Worm (Caenorhabditis elegans): ENCODE data around the gene F32H5.3.

The F32H5.3 gene

DNA sequence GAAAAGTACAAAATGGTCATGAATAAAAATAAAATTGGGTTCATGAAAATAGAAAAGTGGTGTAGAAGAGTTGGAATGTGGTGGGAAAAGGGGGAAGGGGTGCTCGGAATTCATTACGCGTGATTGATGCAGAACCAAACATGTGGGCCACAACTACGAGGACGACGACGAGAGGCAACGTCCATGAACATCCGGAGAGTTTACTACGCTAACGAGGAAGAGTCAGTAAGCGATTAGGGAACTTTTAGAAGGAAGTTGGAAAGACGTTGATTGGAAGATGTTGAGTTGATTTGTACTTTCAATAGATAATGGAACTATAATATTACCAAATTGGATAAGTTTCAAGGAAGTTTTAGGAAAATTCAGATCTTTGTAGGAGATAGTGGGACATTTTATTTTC is 42.5 kb downstream of the F32H5.3 start:
- no peak for TF ChIP-seq sptf-1 (tag; optimal IDR thresholded peaks at IDR 0.05)
- no peak for TF ChIP-seq lin-32 (GFP tag; optimal IDR thresholded peaks at IDR 0.05)
- peak; percentile 65 for TF ChIP-seq ces-1 (GFP tag; optimal IDR thresholded peaks at IDR 0.05)

DNA sequence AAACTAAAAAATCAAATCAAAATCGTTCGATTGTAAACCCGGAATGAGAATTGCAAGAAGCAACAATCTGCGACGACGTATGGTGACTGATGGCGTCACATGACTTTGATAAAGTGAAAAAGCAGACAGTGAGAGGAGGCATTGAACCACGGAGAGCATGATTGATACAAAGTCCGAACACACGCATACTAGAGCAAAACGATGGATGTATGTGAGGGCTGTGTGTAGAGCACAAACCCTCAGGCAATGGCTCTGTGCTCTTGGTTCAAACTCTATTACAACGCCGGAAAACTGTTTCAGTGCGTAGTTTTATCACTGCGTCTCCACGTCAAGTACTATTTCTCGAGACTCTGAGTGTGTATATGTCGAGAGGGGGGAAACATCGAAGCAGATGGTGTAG is 43.4 kb downstream of the F32H5.3 start:
- TF ChIP-seq lin-32 (GFP tag; optimal IDR thresholded peaks at IDR 0.05) (no peak), flh-1 (GFP tag; optimal IDR thresholded peaks at IDR 0.05) (no peak), unc-39 (tag; optimal IDR thresholded peaks at IDR 0.05) (no peak), cnd-1 (tag; optimal IDR thresholded peaks at IDR 0.05) (peak; percentile 9), lsy-2 (tag; optimal IDR thresholded peaks at IDR 0.05) (no peak), bed-3 (GFP tag; optimal IDR thresholded peaks at IDR 0.05) (no peak), hlh-1 (tag; optimal IDR thresholded peaks at IDR 0.05) (peak; percentile 56), mls-2 (tag; optimal IDR thresholded peaks at IDR 0.05) (no peak), blmp-1 (tag; optimal IDR thresholded peaks at IDR 0.05) (no peak), mab-5 (tag; optimal IDR thresholded peaks at IDR 0.05) (no peak), nhr-76 (tag; optimal IDR thresholded peaks at IDR 0.05) (no peak), unc-62 (GFP tag; optimal IDR thresholded peaks at IDR 0.05) (peak; percentile 58), tbx-8 (GFP tag; optimal IDR thresholded peaks at IDR 0.05) (no peak), sem-2 (GFP tag; optimal IDR thresholded peaks at IDR 0.05) (no peak), unc-120 (tag; optimal IDR thresholded peaks at IDR 0.05; ENCODE audit: poor library complexity, severe bottlenecking) (peak; percentile 24), pha-4 (tag; optimal IDR thresholded peaks at IDR 0.05) (no peak), mep-1 (tag; optimal IDR thresholded peaks at IDR 0.05) (no peak), nhr-28 (tag; optimal IDR thresholded peaks at IDR 0.05) (no peak), ham-2 (GFP tag; optimal IDR thresholded peaks at IDR 0.05) (no peak), zip-8 (tag; optimal IDR thresholded peaks at IDR 0.05) (no peak), ztf-11 (tag; optimal IDR thresholded peaks at IDR 0.05) (no peak), M03D4.4 (tag; optimal IDR thresholded peaks at IDR 0.05) (no peak), sptf-1 (tag; optimal IDR thresholded peaks at IDR 0.05) (no peak), nhr-237 (tag; optimal IDR thresholded peaks at IDR 0.05) (no peak), elt-1 (tag; optimal IDR thresholded peaks at IDR 0.05; ENCODE audit: borderline replicate concordance, insufficient read depth) (no peak)

DNA sequence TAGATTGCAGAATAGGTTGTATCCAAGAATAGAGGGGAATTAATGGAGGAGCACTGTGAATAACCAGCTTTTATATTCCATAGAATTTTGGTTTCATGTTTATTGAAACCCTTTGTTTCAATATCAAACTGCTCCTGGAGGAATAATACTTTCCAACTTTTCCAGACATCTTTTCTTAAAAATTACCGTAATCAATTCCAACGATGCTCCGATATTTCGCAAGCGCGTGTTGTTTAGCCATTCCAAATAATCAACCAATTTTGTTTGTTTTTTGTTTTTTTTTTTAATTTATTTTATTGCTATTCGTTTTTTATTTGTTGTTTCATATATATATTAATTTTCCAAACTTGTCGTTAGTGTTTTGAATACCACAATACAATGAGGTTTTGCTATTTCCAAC is 46.9 kb downstream of the F32H5.3 start, which contains the start of gene cutl-1:
Gene cutl-1, minus strand, starts transcription at position 83 of the 400 bp plus-strand sequence.
- TF ChIP-seq lsy-2 (tag; optimal IDR thresholded peaks at IDR 0.05) (peak; percentile 4), mab-5 (tag; optimal IDR thresholded peaks at IDR 0.05) (no peak)

DNA sequence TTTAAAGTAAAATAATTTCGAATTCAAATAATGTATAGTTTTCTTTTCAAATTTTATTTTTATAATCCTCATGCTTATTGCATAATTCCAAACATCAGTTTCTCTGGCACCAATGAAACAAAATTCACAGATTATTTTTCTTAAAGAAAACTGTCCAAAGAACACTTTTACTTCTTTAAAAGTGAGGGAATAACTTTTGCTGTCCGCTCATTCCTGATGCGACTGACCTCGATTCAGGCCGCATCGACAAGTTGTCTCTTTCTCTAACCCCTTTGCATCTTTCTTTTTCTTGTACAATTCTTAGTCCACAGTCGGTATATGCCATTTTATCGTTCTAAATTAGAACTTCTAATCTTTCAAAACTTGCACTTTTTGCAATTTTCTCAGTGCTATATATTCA is 47.4 kb downstream of the F32H5.3 start, which contains the start of gene F53F1.2:
Gene F53F1.2, plus strand, starts transcription at position 306 of the 400 bp plus-strand sequence.
- TF ChIP-seq unc-39 (tag; optimal IDR thresholded peaks at IDR 0.05) (no peak), blmp-1 (tag; optimal IDR thresholded peaks at IDR 0.05) (no peak), drap-1 (GFP tag; optimal IDR thresholded peaks at IDR 0.05) (no peak), lin-13 (tag; optimal IDR thresholded peaks at IDR 0.05) (no peak), zip-8 (tag; optimal IDR thresholded peaks at IDR 0.05) (no peak), mab-5 (tag; optimal IDR thresholded peaks at IDR 0.05) (no peak), mep-1 (tag; optimal IDR thresholded peaks at IDR 0.05) (no peak), M03D4.4 (tag; optimal IDR thresholded peaks at IDR 0.05) (no peak), nhr-2 (tag; optimal IDR thresholded peaks at IDR 0.05) (no peak), nhr-76 (tag; optimal IDR thresholded peaks at IDR 0.05) (no peak), sem-2 (GFP tag; optimal IDR thresholded peaks at IDR 0.05) (no peak), mls-2 (tag; optimal IDR thresholded peaks at IDR 0.05) (no peak), cnd-1 (tag; optimal IDR thresholded peaks at IDR 0.05) (no peak), hlh-1 (tag; optimal IDR thresholded peaks at IDR 0.05) (no peak), snpc-4 (tag; optimal IDR thresholded peaks at IDR 0.05) (no peak)

DNA sequence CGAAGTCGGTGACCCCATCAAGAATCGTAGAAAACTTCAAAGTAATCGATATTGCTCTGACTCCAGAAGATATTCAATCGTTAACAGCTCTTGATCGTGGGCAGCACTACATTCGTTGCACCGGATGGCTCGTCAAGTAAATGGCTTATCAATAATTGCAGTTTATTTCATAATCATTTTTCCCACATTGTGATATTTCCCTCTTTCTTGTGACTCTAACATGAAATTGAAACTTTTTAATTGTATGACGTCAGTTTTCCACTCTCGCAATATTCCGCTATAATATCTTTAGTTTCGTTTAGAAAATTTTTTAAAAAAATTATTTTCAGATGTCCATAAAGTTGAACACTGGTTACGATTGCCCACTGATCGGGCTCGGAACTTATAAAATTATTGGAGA is 48.8 kb downstream of the F32H5.3 start, which contains the start of gene F53F1.3:
Gene F53F1.3, plus strand, starts transcription at position 330 of the 400 bp plus-strand sequence.
- TF ChIP-seq unc-62 (GFP tag; optimal IDR thresholded peaks at IDR 0.05) (no peak), nhr-28 (tag; optimal IDR thresholded peaks at IDR 0.05) (no peak), unc-120 (tag; optimal IDR thresholded peaks at IDR 0.05; ENCODE audit: poor library complexity, severe bottlenecking) (no peak), ham-2 (GFP tag; optimal IDR thresholded peaks at IDR 0.05) (no peak), ztf-11 (tag; optimal IDR thresholded peaks at IDR 0.05) (no peak), lin-32 (GFP tag; optimal IDR thresholded peaks at IDR 0.05) (no peak), ceh-83 (GFP tag; optimal IDR thresholded peaks at IDR 0.05) (no peak), ceh-39 (tag; optimal IDR thresholded peaks at IDR 0.05) (no peak), M03D4.4 (tag; optimal IDR thresholded peaks at IDR 0.05) (no peak), flh-1 (GFP tag; optimal IDR thresholded peaks at IDR 0.05) (no peak), lsy-2 (tag; optimal IDR thresholded peaks at IDR 0.05) (no peak), nhr-12 (tag; optimal IDR thresholded peaks at IDR 0.05) (no peak), ceh-43 (GFP tag; optimal IDR thresholded peaks at IDR 0.05) (no peak), elt-3 (tag; optimal IDR thresholded peaks at IDR 0.05) (no peak)

All from whole organism, mixed stage, embryonic.